Fruit fly (Drosophila melanogaster) whole organism, embryonic: Measurements from ENCODE around the gene Sodq.

Source experiments
- CG10321 ChIP-seq: fragments of 200-800 bp; sonication (Bioruptor generic); IDR thresholded peaks from 2 replicates; pipeline ENCODE4 v1.3.6; 2022; ENCODE audit warnings: missing biosample characterization, missing genetic modification characterization
- CG10543 ChIP-seq: fragments of 200-800 bp; sonication (Bioruptor generic); optimal IDR thresholded peaks from 3 replicates; lab custom pipeline; 2017; ENCODE audit warnings: missing biosample characterization, mild to moderate bottlenecking, missing genetic modification characterization, moderate library complexity
- CG10979 ChIP-seq: fragments of 200-800 bp; sonication (Bioruptor generic); optimal IDR thresholded peaks from 2 replicates; lab custom pipeline; 2018; ENCODE audit warnings: missing biosample characterization, mild to moderate bottlenecking, missing genetic modification characterization, moderate library complexity
- CG11456 ChIP-seq: fragments of 200-800 bp; sonication (Bioruptor generic); IDR thresholded peaks from 3 replicates; pipeline ENCODE4 v1.3.6; 2022; ENCODE audit warnings: missing biosample characterization, missing genetic modification characterization
- CG12071 ChIP-seq: fragments of 200-800 bp; sonication (Bioruptor generic); optimal IDR thresholded peaks from 3 replicates; lab custom pipeline; 2018; ENCODE audit warnings: missing biosample characterization, mild to moderate bottlenecking, missing genetic modification characterization
- CG1233 ChIP-seq: fragments of 200-800 bp; sonication (Bioruptor generic); optimal IDR thresholded peaks from 4 replicates; lab custom pipeline; 2018; ENCODE audit warnings: missing biosample characterization, mild to moderate bottlenecking, missing genetic modification characterization
- CG12391 ChIP-seq: fragments of 200-800 bp; sonication (Bioruptor generic); optimal IDR thresholded peaks from 3 replicates; lab custom pipeline; 2018; ENCODE audit warnings: missing biosample characterization, mild to moderate bottlenecking, missing genetic modification characterization, moderate library complexity
- CG15269 ChIP-seq: fragments of 200-800 bp; sonication (Bioruptor generic); optimal IDR thresholded peaks from 2 replicates; lab custom pipeline; 2018; ENCODE audit warnings: missing biosample characterization, mild to moderate bottlenecking, missing genetic modification characterization, moderate library complexity
- CG15601 ChIP-seq: fragments of 200-800 bp; sonication (Bioruptor generic); optimal IDR thresholded peaks from 3 replicates; lab custom pipeline; 2019; ENCODE audit warnings: missing biosample characterization, mild to moderate bottlenecking, missing genetic modification characterization, moderate library complexity
- CG16863 ChIP-seq: fragments of 200-800 bp; sonication (Bioruptor generic); optimal IDR thresholded peaks from 3 replicates; lab custom pipeline; 2016; ENCODE audit warnings: missing biosample characterization, missing genetic modification characterization
- CG17361 ChIP-seq: fragments of 200-800 bp; sonication (Bioruptor generic); IDR thresholded peaks from 3 replicates; pipeline ENCODE4 v1.3.6; 2022; ENCODE audit warnings: missing biosample characterization, missing genetic modification characterization
- CG18011 ChIP-seq: fragments of 200-800 bp; sonication (Bioruptor generic); optimal IDR thresholded peaks from 2 replicates; lab custom pipeline; 2017; ENCODE audit warnings: missing biosample characterization, missing genetic modification characterization, mild to moderate bottlenecking, moderate library complexity, missing genotype
- CG18599 ChIP-seq: fragments of 200-800 bp; sonication (Bioruptor generic); optimal IDR thresholded peaks from 3 replicates; lab custom pipeline; 2017; ENCODE audit warnings: missing biosample characterization, missing genetic modification characterization, mild to moderate bottlenecking, moderate library complexity, missing genetic modification reagents
- CG2120 ChIP-seq: fragments of 200-800 bp; sonication (Bioruptor generic); optimal IDR thresholded peaks from 3 replicates; lab custom pipeline; 2016; ENCODE audit warnings: missing biosample characterization, missing genetic modification characterization
- CG30020 ChIP-seq: fragments of 200-800 bp; optimal IDR thresholded peaks from 2 replicates; lab custom pipeline; 2019; ENCODE audit warnings: missing biosample characterization, mild to moderate bottlenecking, missing genetic modification characterization, moderate library complexity
- CG30403 ChIP-seq: fragments of 200-800 bp; sonication (Bioruptor generic); optimal IDR thresholded peaks from 3 replicates; lab custom pipeline; 2016; ENCODE audit warnings: missing biosample characterization, missing genetic modification characterization
- CG34376 ChIP-seq: fragments of 200-800 bp; sonication (Bioruptor generic); optimal IDR thresholded peaks from 2 replicates; lab custom pipeline; 2018; ENCODE audit warnings: missing biosample characterization, mild to moderate bottlenecking, missing genetic modification characterization
- CG5953 ChIP-seq: fragments of 200-800 bp; sonication (Bioruptor generic); IDR thresholded peaks from 2 replicates; pipeline ENCODE4 v1.3.6; 2022; ENCODE audit warnings: missing biosample characterization, missing genetic modification characterization
- CG7839 ChIP-seq: fragments of 200-800 bp; sonication (Bioruptor generic); optimal IDR thresholded peaks from 3 replicates; lab custom pipeline; 2018; ENCODE audit warnings: missing biosample characterization, mild to moderate bottlenecking, missing genetic modification characterization, moderate library complexity
- CHES-1-like ChIP-seq: fragments of 200-800 bp; sonication (Bioruptor generic); optimal IDR thresholded peaks from 2 replicates; lab custom pipeline; 2016; ENCODE audit warnings: missing biosample characterization, missing genetic modification characterization
- CTCF ChIP-seq: fragments of 200-800 bp; sonication (Bioruptor generic); optimal IDR thresholded peaks from 2 replicates; lab custom pipeline; 2017; ENCODE audit warnings: missing biosample characterization, mild to moderate bottlenecking, missing genetic modification characterization, moderate library complexity
- Doc3 ChIP-seq: fragments of 200-800 bp; sonication (Bioruptor generic); IDR thresholded peaks from 3 replicates; pipeline ENCODE4 v1.3.6; 2022; ENCODE audit warnings: missing biosample characterization, missing genetic modification characterization; ENCODE audit not compliant: partially characterized antibody
- Gsc ChIP-seq: fragments of 200-800 bp; sonication (Bioruptor generic); IDR thresholded peaks from 2 replicates; pipeline ENCODE4 v1.3.6; 2022; ENCODE audit warnings: missing biosample characterization, missing genetic modification characterization
- Gug ChIP-seq: fragments of 200-800 bp; sonication (Bioruptor generic); IDR thresholded peaks from 4 replicates; pipeline ENCODE4 v1.3.6; 2022; ENCODE audit warnings: missing biosample characterization, missing genetic modification characterization
- Hmr ChIP-seq: fragments of 200-800 bp; sonication (Bioruptor generic); optimal IDR thresholded peaks from 3 replicates; lab custom pipeline; 2017; ENCODE audit warnings: mild to moderate bottlenecking, missing biosample characterization, missing genetic modification reagents, missing genetic modification characterization
- Mrtf ChIP-seq: fragments of 200-800 bp; sonication (Bioruptor generic); IDR thresholded peaks from 3 replicates; pipeline ENCODE4 v1.3.6; 2022; ENCODE audit warnings: missing biosample characterization, missing genetic modification characterization
- Opbp ChIP-seq: fragments of 200-800 bp; sonication (Bioruptor generic); IDR thresholded peaks from 3 replicates; pipeline ENCODE4 v1.3.6; 2022; ENCODE audit warnings: missing biosample characterization, missing genetic modification characterization; ENCODE audit not compliant: partially characterized antibody
- Sox100B ChIP-seq: fragments of 200-800 bp; sonication (Bioruptor generic); optimal IDR thresholded peaks from 3 replicates; lab custom pipeline; 2018; ENCODE audit warnings: missing biosample characterization, mild to moderate bottlenecking, missing genetic modification characterization
- Trl ChIP-seq, 3 experiments: fragments of >200 bp in 2 of 3; fragments of 200-800 bp in 1 of 3; sonication (Bioruptor generic) in 1 of 3; optimal IDR thresholded peaks; 2 replicates in 1 of 3; 3 replicates in 2 of 3; lab custom pipeline; 2016 to 2017; ENCODE audit warnings: missing biosample characterization in 1 of 3, missing genetic modification characterization in 1 of 3
- Usf ChIP-seq: fragments of 200-800 bp; sonication (Bioruptor generic); optimal IDR thresholded peaks from 2 replicates; lab custom pipeline; 2017; ENCODE audit warnings: missing genotype, missing biosample characterization, missing genetic modification characterization
- amos ChIP-seq: fragments of 200-800 bp; sonication (Bioruptor generic); IDR thresholded peaks from 2 replicates; pipeline ENCODE4 v1.3.6; 2022; ENCODE audit warnings: missing biosample characterization, missing genetic modification characterization; ENCODE audit not compliant: partially characterized antibody
- ash1 ChIP-seq: fragments of 200-800 bp; sonication (Bioruptor generic); optimal IDR thresholded peaks from 2 replicates; lab custom pipeline; 2018; ENCODE audit warnings: missing biosample characterization, mild to moderate bottlenecking, missing genetic modification characterization
- caup ChIP-seq: fragments of 200-800 bp; sonication (Bioruptor generic); optimal IDR thresholded peaks from 3 replicates; lab custom pipeline; 2017; ENCODE audit warnings: missing biosample characterization, mild to moderate bottlenecking, missing genetic modification characterization, moderate library complexity; ENCODE audit not compliant: severe bottlenecking
- crc ChIP-seq: fragments of 200-800 bp; sonication (Bioruptor generic); optimal IDR thresholded peaks from 2 replicates; lab custom pipeline; 2016; ENCODE audit warnings: missing biosample characterization, missing genetic modification characterization
- croc ChIP-seq: fragments of 200-800 bp; sonication (Bioruptor generic); conservative IDR thresholded peaks from 3 replicates; pipeline ENCODE4 v1.3.6; 2022; ENCODE audit warnings: missing biosample characterization, missing genetic modification characterization
- da ChIP-seq: fragments of 200-800 bp; sonication (Bioruptor generic); optimal IDR thresholded peaks from 2 replicates; lab custom pipeline; 2016; ENCODE audit warnings: missing biosample characterization, missing genetic modification characterization
- dan ChIP-seq: fragments of 200-800 bp; sonication (Bioruptor generic); IDR thresholded peaks from 2 replicates; pipeline ENCODE4 v1.3.6; 2022; ENCODE audit warnings: missing biosample characterization, missing genetic modification characterization
- dmrt99B ChIP-seq: fragments of 200-800 bp; sonication (Bioruptor generic); optimal IDR thresholded peaks from 2 replicates; lab custom pipeline; 2018; ENCODE audit warnings: missing biosample characterization, mild to moderate bottlenecking, missing genetic modification characterization, moderate library complexity
- exex ChIP-seq: fragments of 200-800 bp; sonication (Bioruptor generic); optimal IDR thresholded peaks from 4 replicates; lab custom pipeline; 2018; ENCODE audit warnings: missing biosample characterization, mild to moderate bottlenecking, missing genetic modification characterization, moderate library complexity
- gcm ChIP-seq: fragments of 200-800 bp; sonication (Bioruptor generic); optimal IDR thresholded peaks from 2 replicates; lab custom pipeline; 2019; ENCODE audit warnings: missing biosample characterization, mild to moderate bottlenecking, missing genetic modification characterization, moderate library complexity
- kah ChIP-seq: fragments of 200-800 bp; sonication (Bioruptor generic); optimal IDR thresholded peaks from 2 replicates; lab custom pipeline; 2018; ENCODE audit warnings: missing biosample characterization, mild to moderate bottlenecking, missing genetic modification characterization
- lola ChIP-seq, 3 experiments: fragments of >200 bp in 2 of 3; fragments of 200-800 bp in 1 of 3; sonication (Bioruptor generic) in 1 of 3; optimal IDR thresholded peaks; 2 replicates each; lab custom pipeline; 2017 to 2019; ENCODE audit warnings: missing biosample characterization in 3 of 3, missing genetic modification characterization in 3 of 3, mild to moderate bottlenecking in 1 of 3, moderate library complexity in 1 of 3
- lov ChIP-seq, 2 experiments: fragments of 200-800 bp in 1 of 2; fragments of >200 bp in 1 of 2; sonication (Bioruptor generic) in 1 of 2; IDR thresholded peaks in 1 of 2; optimal IDR thresholded peaks in 1 of 2; 2 replicates in 1 of 2; 3 replicates in 1 of 2; pipeline versions ENCODE4 v1.3.6 to Lab custom; 2017 to 2022; ENCODE audit warnings: missing biosample characterization in 1 of 2, missing genetic modification characterization in 1 of 2
- maf-S ChIP-seq: fragments of 200-800 bp; sonication (Bioruptor generic); optimal IDR thresholded peaks from 2 replicates; lab custom pipeline; 2016; ENCODE audit warnings: missing biosample characterization, missing genetic modification characterization
- peb ChIP-seq: fragments of 200-800 bp; sonication (Bioruptor generic); IDR thresholded peaks from 2 replicates; pipeline ENCODE4 v1.3.6; 2022; ENCODE audit warnings: missing biosample characterization, missing genetic modification characterization
- vnd ChIP-seq: fragments of 200-800 bp; sonication (Bioruptor generic); IDR thresholded peaks from 3 replicates; pipeline ENCODE4 v1.3.6; 2022; ENCODE audit warnings: missing biosample characterization, missing genetic modification characterization; ENCODE audit not compliant: partially characterized antibody

Sodq gene

dm6 chr3R:25854825-25855224 lies 40.8 kb upstream of the Sodq start (continued):
- TF ChIP-seq da (GFP tag; lab: Kevin White, UChicago), result no peak
- TF ChIP-seq CG12391 (tag; lab: Kevin White, UChicago), result peak; percentile 3
- peak; percentile 35 for TF ChIP-seq dmrt99B (tag; lab: Kevin White, UChicago)
- TF ChIP-seq ash1 (GFP tag; lab: Kevin White, UChicago), result no peak
- peak; percentile 29 for TF ChIP-seq caup (GFP tag; lab: Kevin White, UChicago)

DNA sequence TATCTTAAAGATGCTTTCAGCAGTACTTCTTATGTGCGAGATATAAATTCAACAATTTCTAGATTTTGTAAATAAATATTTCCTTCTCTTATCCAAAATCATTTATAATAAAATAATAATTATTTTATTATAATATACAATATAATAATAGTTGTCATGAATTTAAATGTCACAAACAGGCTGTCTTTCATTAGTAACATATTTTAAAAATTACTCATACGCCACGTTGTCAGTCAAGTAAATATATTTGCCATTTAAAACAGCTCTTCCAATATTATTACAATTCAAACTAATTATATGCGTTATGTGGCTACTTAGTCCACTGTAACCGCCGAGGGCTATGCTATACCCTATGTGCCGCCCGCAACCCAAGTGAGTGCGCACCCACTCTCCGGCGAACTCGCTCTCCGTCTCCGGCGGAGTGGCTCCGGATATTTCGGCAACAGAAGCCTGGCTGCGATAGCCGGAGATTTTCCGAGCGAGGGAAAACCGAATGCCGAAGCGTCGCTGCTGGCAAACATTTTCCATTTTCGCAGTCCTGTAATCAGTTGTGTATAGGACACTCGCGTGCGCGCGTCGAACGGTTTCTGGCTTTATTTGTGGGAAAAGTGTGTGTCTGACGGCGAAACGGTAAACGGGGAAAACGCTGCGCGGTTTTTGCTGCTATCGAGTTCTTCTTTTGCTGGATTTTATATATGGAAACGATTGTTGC lies 39.9 kb upstream of the Sodq start, which contains the start of gene CG5890:
Gene CG5890 (plus strand): TSS at position 561 of the 712 bp plus-strand sequence.
- TF ChIP-seq CG18011 (GFP tag; lab: Kevin White, UChicago), result no peak
- TF ChIP-seq CG10543 (GFP tag; lab: Kevin White, UChicago), result peak; percentile 34
- TF ChIP-seq CG17361 (GFP tag; lab: Robert Waterston, UW), result no peak
- no peak for TF ChIP-seq Doc3
- no peak for TF ChIP-seq vnd (GFP tag; lab: Robert Waterston, UW)
- TF ChIP-seq lola (GFP tag; optimal IDR thresholded peaks at IDR 0.05; lab: Kevin White, UChicago), result no peak
- TF ChIP-seq Opbp (GFP tag; lab: Robert Waterston, UW), result no peak
- no peak for TF ChIP-seq CG15601
- no peak for TF ChIP-seq Usf (GFP tag; lab: Kevin White, UChicago)
- no peak for TF ChIP-seq Trl (optimal IDR thresholded peaks at IDR 0.05; lab: Kevin White, UChicago)
- TF ChIP-seq Trl (GFP tag; optimal IDR thresholded peaks at IDR 0.05; lab: Kevin White, UChicago), result no peak
- TF ChIP-seq gcm, result no peak
- TF ChIP-seq CTCF (GFP tag; lab: Kevin White, UChicago), result no peak
- TF ChIP-seq CG11456 (GFP tag; lab: Robert Waterston, UW), result no peak
- TF ChIP-seq CHES-1-like (GFP tag; lab: Kevin White, UChicago), result no peak
- 0 out of 3 replicates have a peak, but pooled peaks have one; percentile 8 for TF ChIP-seq Mrtf (GFP tag; lab: Robert Waterston, UW)
- TF ChIP-seq CG34376 (GFP tag; lab: Kevin White, UChicago), result no peak
- TF ChIP-seq Hmr (GFP tag; lab: Kevin White, UChicago), result peak; percentile 62
- TF ChIP-seq Gug (GFP tag; lab: Robert Waterston, UW), result no peak
- TF ChIP-seq Sox100B (GFP tag; lab: Kevin White, UChicago), result peak; percentile 41
- no peak for TF ChIP-seq CG12071
- TF ChIP-seq CG2120 (GFP tag; lab: Kevin White, UChicago), result no peak
- peak; percentile 1 for TF ChIP-seq CG1233 (GFP tag; lab: Kevin White, UChicago)
- TF ChIP-seq crc (GFP tag; lab: Kevin White, UChicago), result no peak
- TF ChIP-seq CG30403 (GFP tag; lab: Kevin White, UChicago), result no peak
- TF ChIP-seq maf-S, result no peak
- no peak for TF ChIP-seq Gsc
- TF ChIP-seq CG7839 (tag; lab: Kevin White, UChicago), result peak; percentile 57
- no peak for TF ChIP-seq CG16863 (GFP tag; lab: Kevin White, UChicago)
- TF ChIP-seq peb, result no peak
- TF ChIP-seq CG15269 (tag; lab: Kevin White, UChicago), result no peak
- no peak for TF ChIP-seq kah
- peak; percentile 67 for TF ChIP-seq CG18599 (GFP tag; lab: Kevin White, UChicago)
- no peak for TF ChIP-seq CG30020 (tag; lab: Kevin White, UChicago)
- no peak; the same call in 1 of the 2 replicates for TF ChIP-seq amos
- no peak for TF ChIP-seq dan
- TF ChIP-seq CG10979 (tag; lab: Kevin White, UChicago), result no peak
- TF ChIP-seq CG5953 (GFP tag; lab: Robert Waterston, UW), result no peak
- TF ChIP-seq exex, result no peak
- TF ChIP-seq croc (GFP tag; lab: Robert Waterston, UW), result no peak
- no peak for TF ChIP-seq lov (optimal IDR thresholded peaks at IDR 0.05; lab: Kevin White, UChicago)
- no peak for TF ChIP-seq lov (GFP tag; IDR thresholded peaks at IDR 0.05; lab: Robert Waterston, UW)
- TF ChIP-seq CG10321 (GFP tag; lab: Robert Waterston, UW), result no peak
